Worm (Caenorhabditis elegans): ENCODE measurements around the gene F18E3.12.

F18E3.12 gene

ce11 chrV:7400095-7400494 lies 14.7 kb upstream of the F18E3.12 start, which contains the start of gene cnc-9:
Gene cnc-9 (minus strand): TSS chrV:7400195.
- TF ChIP-seq eor-1 (tag; optimal IDR thresholded peaks at IDR 0.05) (no peak), ceh-9 (tag; optimal IDR thresholded peaks at IDR 0.05) (no peak), ZK546.5 (tag; optimal IDR thresholded peaks at IDR 0.05) (no peak), jun-1 (tag; optimal IDR thresholded peaks at IDR 0.05) (no peak), ztf-4 (tag; optimal IDR thresholded peaks at IDR 0.05) (no peak), lin-39 (tag; optimal IDR thresholded peaks at IDR 0.05) (no peak), fkh-10 (GFP tag; optimal IDR thresholded peaks at IDR 0.05) (no peak), mdl-1 (tag; optimal IDR thresholded peaks at IDR 0.05) (no peak), egl-27 (tag; optimal IDR thresholded peaks at IDR 0.05) (no peak), nhr-76 (tag; optimal IDR thresholded peaks at IDR 0.05) (no peak), pha-4 (tag; optimal IDR thresholded peaks at IDR 0.05) (no peak)

DNA sequence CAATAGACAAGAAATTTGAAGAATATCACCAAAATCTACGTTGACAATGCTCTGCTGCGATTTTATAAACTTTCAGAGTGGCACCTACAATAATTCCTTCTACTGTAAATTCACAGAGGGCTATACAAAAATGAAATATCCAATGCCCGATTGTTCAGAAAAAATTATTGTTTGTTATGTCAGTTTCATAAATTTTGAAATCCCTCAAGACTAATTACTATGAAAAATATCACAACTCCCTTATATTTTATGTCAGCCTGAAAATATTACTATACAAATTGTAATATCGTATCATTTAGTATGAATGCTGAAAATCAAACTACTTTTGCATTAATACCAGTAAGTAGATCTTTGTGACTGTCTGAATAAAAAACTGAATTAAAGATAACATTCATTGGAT lies 14.2 kb upstream of the F18E3.12 start, which contains the start of gene srx-60:
TSS of gene srx-60 (plus strand) at position 301 of the 400 bp plus-strand sequence.
- TF ChIP-seq nhr-76 (tag; optimal IDR thresholded peaks at IDR 0.05) (no peak), snpc-4 (tag; optimal IDR thresholded peaks at IDR 0.05) (no peak), nhr-23 (tag; optimal IDR thresholded peaks at IDR 0.05) (no peak), fos-1 (tag; optimal IDR thresholded peaks at IDR 0.05) (no peak), ceh-16 (tag; optimal IDR thresholded peaks at IDR 0.05) (no peak), elt-1 (tag; optimal IDR thresholded peaks at IDR 0.05) (no peak), nhr-25 (tag; optimal IDR thresholded peaks at IDR 0.05) (no peak), nhr-11 (tag; optimal IDR thresholded peaks at IDR 0.05) (no peak), nhr-237 (tag; optimal IDR thresholded peaks at IDR 0.05) (no peak)

- TF ChIP-seq daf-12 (tag; optimal IDR thresholded peaks at IDR 0.05), result no peak
- TF ChIP-seq ceh-16 (tag; optimal IDR thresholded peaks at IDR 0.05), result no peak
- no peak for TF ChIP-seq nhr-11 (tag; optimal IDR thresholded peaks at IDR 0.05)
- TF ChIP-seq ceh-28 (tag; optimal IDR thresholded peaks at IDR 0.05), result no peak
- TF ChIP-seq nhr-76 (tag; optimal IDR thresholded peaks at IDR 0.05), result no peak
- TF ChIP-seq tbx-2 (tag; optimal IDR thresholded peaks at IDR 0.05), result no peak
- TF ChIP-seq ama-1 (optimal IDR thresholded peaks at IDR 0.05), result no peak
- TF ChIP-seq nhr-25 (tag; optimal IDR thresholded peaks at IDR 0.05), result no peak
- no peak for TF ChIP-seq nhr-28 (tag; optimal IDR thresholded peaks at IDR 0.05)
- TF ChIP-seq fos-1 (tag; optimal IDR thresholded peaks at IDR 0.05), result no peak
- TF ChIP-seq fkh-10 (GFP tag; optimal IDR thresholded peaks at IDR 0.05), result no peak
- no peak for TF ChIP-seq nhr-43 (tag; optimal IDR thresholded peaks at IDR 0.05; ENCODE audit: poor library complexity, severe bottlenecking)
- no peak for TF ChIP-seq lin-39 (tag; optimal IDR thresholded peaks at IDR 0.05)
- TF ChIP-seq unc-62 (GFP tag; optimal IDR thresholded peaks at IDR 0.05), result no peak
- no peak for TF ChIP-seq ztf-4 (tag; optimal IDR thresholded peaks at IDR 0.05)
Measured at ce11 chrV:7402355-7402754, 12.4 kb upstream of the F18E3.12 start, which contains the start of gene srj-13. Gene srj-13 (plus strand): TSS chrV:7402655.

DNA sequence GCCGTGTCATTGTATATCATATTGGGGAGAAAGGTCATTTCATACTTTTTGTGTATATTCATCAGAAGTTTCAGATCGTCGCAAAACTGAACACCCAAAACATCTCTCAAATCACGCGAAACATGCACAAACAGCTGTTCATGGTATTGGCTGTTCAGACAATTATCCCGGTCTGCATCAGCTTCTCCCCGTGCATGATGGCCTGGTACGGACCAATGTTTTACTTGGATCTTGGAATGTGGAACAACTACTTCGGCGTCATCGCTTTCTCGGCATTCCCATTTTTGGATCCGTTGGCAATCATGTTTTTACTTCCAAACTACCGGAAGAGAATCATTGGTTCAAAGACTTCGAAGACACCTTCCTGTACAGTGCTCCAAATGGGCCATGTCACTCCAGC lies 11.3 kb upstream of the F18E3.12 start:
- no peak for TF ChIP-seq nhr-25 (tag; optimal IDR thresholded peaks at IDR 0.05)
- TF ChIP-seq hmg-11 (tag; optimal IDR thresholded peaks at IDR 0.05), result no peak
- no peak for TF ChIP-seq nhr-23 (tag; optimal IDR thresholded peaks at IDR 0.05)
- no peak for TF ChIP-seq pqm-1 (tag; optimal IDR thresholded peaks at IDR 0.05)
- no peak for TF ChIP-seq lsy-12 (tag; optimal IDR thresholded peaks at IDR 0.05)
- no peak for TF ChIP-seq lin-39 (tag; optimal IDR thresholded peaks at IDR 0.05)
- no peak for TF ChIP-seq sea-2 (GFP tag; optimal IDR thresholded peaks at IDR 0.05)
- no peak for TF ChIP-seq nhr-43 (tag; optimal IDR thresholded peaks at IDR 0.05; ENCODE audit: poor library complexity, severe bottlenecking)
- no peak for TF ChIP-seq nhr-11 (tag; optimal IDR thresholded peaks at IDR 0.05)
- no peak for TF ChIP-seq fkh-2 (tag; optimal IDR thresholded peaks at IDR 0.05)
- no peak for TF ChIP-seq nhr-12 (tag; optimal IDR thresholded peaks at IDR 0.05)
- TF ChIP-seq ztf-11 (tag; optimal IDR thresholded peaks at IDR 0.05), result no peak
- no peak for TF ChIP-seq R02D3.7 (tag; optimal IDR thresholded peaks at IDR 0.05)
- TF ChIP-seq ceh-9 (tag; optimal IDR thresholded peaks at IDR 0.05), result no peak
- TF ChIP-seq eor-1 (tag; optimal IDR thresholded peaks at IDR 0.05), result no peak
- TF ChIP-seq mdl-1 (tag; optimal IDR thresholded peaks at IDR 0.05), result no peak
- no peak for TF ChIP-seq ceh-16 (tag; optimal IDR thresholded peaks at IDR 0.05)
- no peak for TF ChIP-seq ceh-82 (tag; optimal IDR thresholded peaks at IDR 0.05)

DNA sequence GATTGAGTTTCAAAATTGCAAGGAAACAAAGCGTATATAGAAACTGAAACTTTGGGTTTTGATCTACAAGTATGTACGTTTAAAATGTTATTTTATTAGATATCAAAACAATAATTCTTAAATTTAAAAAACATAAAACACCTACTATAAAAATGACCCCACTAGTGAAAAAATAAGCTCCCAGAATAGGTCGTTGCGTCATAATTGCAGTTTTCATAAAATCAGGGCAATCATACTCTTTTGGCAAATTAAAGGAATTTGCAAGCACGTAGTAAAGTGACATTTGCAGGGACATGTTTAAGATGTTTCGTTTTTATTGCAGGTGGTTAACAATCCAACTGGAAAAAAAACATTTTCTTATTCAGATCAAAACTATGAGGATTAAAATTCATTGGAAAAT lies 6.3 kb upstream of the F18E3.12 start, which contains the start of gene srt-6:
TSS of gene srt-6 (minus strand) at position 295 of the 400 bp plus-strand sequence.
- TF ChIP-seq ama-1 (optimal IDR thresholded peaks at IDR 0.05) (no peak), fos-1 (tag; optimal IDR thresholded peaks at IDR 0.05) (no peak), ceh-28 (tag; optimal IDR thresholded peaks at IDR 0.05) (no peak), ztf-4 (tag; optimal IDR thresholded peaks at IDR 0.05) (no peak), lsy-12 (tag; optimal IDR thresholded peaks at IDR 0.05) (no peak), nhr-67 (tag; optimal IDR thresholded peaks at IDR 0.05) (no peak), nhr-28 (tag; optimal IDR thresholded peaks at IDR 0.05) (no peak), unc-39 (tag; optimal IDR thresholded peaks at IDR 0.05) (no peak), nhr-12 (tag; optimal IDR thresholded peaks at IDR 0.05) (no peak), elt-1 (tag; optimal IDR thresholded peaks at IDR 0.05) (no peak)
